Worm (Caenorhabditis elegans): ENCODE measurements around the gene T12D8.10.

ce11 chrIII:13657975-13658374 is 15.8 kb upstream of the T12D8.10 start:
- TF ChIP-seq isw-1 (GFP tag; IDR thresholded peaks at IDR 0.05) (no peak), nhr-28 (tag; optimal IDR thresholded peaks at IDR 0.05) (no peak), elt-2 (tag; optimal IDR thresholded peaks at IDR 0.05) (no peak), ztf-11 (tag; optimal IDR thresholded peaks at IDR 0.05) (no peak), fkh-8 (tag; optimal IDR thresholded peaks at IDR 0.05) (no peak), nhr-76 (tag; optimal IDR thresholded peaks at IDR 0.05) (no peak), snpc-4 (tag; optimal IDR thresholded peaks at IDR 0.05) (no peak), ama-1 (optimal IDR thresholded peaks at IDR 0.05) (no peak), lin-35 (GFP tag; optimal IDR thresholded peaks at IDR 0.05) (no peak), fos-1 (tag; optimal IDR thresholded peaks at IDR 0.05) (no peak), efl-3 (GFP tag; optimal IDR thresholded peaks at IDR 0.05) (no peak), ceh-82 (tag; optimal IDR thresholded peaks at IDR 0.05) (no peak), nhr-90 (tag; optimal IDR thresholded peaks at IDR 0.05; ENCODE audit: poor library complexity) (no peak), ztf-4 (tag; optimal IDR thresholded peaks at IDR 0.05) (no peak)

All from whole organism, L1 larva.